Fruit fly (Drosophila melanogaster) whole organism, embryonic: ENCODE data around the gene CG7916.
A peak's percentile ranks its signal among the peaks of the same experiment; 100 is the strongest.

Experiments used
- CG1024 ChIP-seq: fragments of 200-800 bp; sonication (Bioruptor generic); IDR thresholded peaks from 2 replicates; pipeline ENCODE4 v1.3.6; 2022; ENCODE audit warnings: missing biosample characterization, missing genetic modification characterization
- CG11696 ChIP-seq: fragments of 200-800 bp; sonication (Bioruptor generic); IDR thresholded peaks from 2 replicates; pipeline ENCODE4 v1.3.6; 2022; ENCODE audit warnings: missing biosample characterization, missing genetic modification characterization
- CG12104 ChIP-seq: fragments of 200-800 bp; sonication (Bioruptor generic); optimal IDR thresholded peaks from 3 replicates; lab custom pipeline; 2016; ENCODE audit warnings: missing biosample characterization, missing genetic modification characterization
- CG12769 ChIP-seq: fragments of 200-800 bp; sonication (Bioruptor generic); optimal IDR thresholded peaks from 2 replicates; lab custom pipeline; 2019; ENCODE audit warnings: missing biosample characterization, mild to moderate bottlenecking, missing genetic modification characterization, moderate library complexity
- CG13296 ChIP-seq: fragments of 200-800 bp; sonication (Bioruptor generic); optimal IDR thresholded peaks from 3 replicates; lab custom pipeline; 2018; ENCODE audit warnings: missing biosample characterization, mild to moderate bottlenecking, missing genetic modification characterization
- CG13894 ChIP-seq: fragments of 200-800 bp; sonication (Bioruptor generic); optimal IDR thresholded peaks from 3 replicates; lab custom pipeline; 2018; ENCODE audit warnings: missing biosample characterization, mild to moderate bottlenecking, missing genetic modification characterization, moderate library complexity
- CG14441 ChIP-seq: fragments of 200-800 bp; sonication (Bioruptor generic); IDR thresholded peaks from 2 replicates; pipeline ENCODE4 v1.3.6; 2022; ENCODE audit warnings: missing biosample characterization, missing genetic modification characterization
- CG15269 ChIP-seq: fragments of 200-800 bp; sonication (Bioruptor generic); optimal IDR thresholded peaks from 2 replicates; lab custom pipeline; 2018; ENCODE audit warnings: missing biosample characterization, mild to moderate bottlenecking, missing genetic modification characterization, moderate library complexity
- CG16815 ChIP-seq: fragments of 200-800 bp; sonication (Bioruptor generic); optimal IDR thresholded peaks from 3 replicates; lab custom pipeline; 2017; ENCODE audit warnings: missing biosample characterization, mild to moderate bottlenecking, missing genetic modification characterization
- CG2712 ChIP-seq: fragments of 200-800 bp; optimal IDR thresholded peaks from 3 replicates; lab custom pipeline; 2019; ENCODE audit warnings: missing biosample characterization, mild to moderate bottlenecking, missing genetic modification characterization, moderate library complexity
- CG2875 ChIP-seq: fragments of 200-800 bp; sonication (Bioruptor generic); optimal IDR thresholded peaks from 2 replicates; lab custom pipeline; 2017; ENCODE audit warnings: missing biosample characterization, mild to moderate bottlenecking, missing genetic modification characterization, missing genetic modification reagents
- CG3163 ChIP-seq: fragments of 200-800 bp; sonication (Bioruptor generic); optimal IDR thresholded peaks from 3 replicates; lab custom pipeline; 2016; ENCODE audit warnings: missing biosample characterization, missing genetic modification characterization
- CG3407 ChIP-seq: fragments of 200-800 bp; sonication (Bioruptor generic); optimal IDR thresholded peaks from 2 replicates; lab custom pipeline; 2018; ENCODE audit warnings: missing biosample characterization, mild to moderate bottlenecking, missing genetic modification characterization
- CG4404 ChIP-seq: fragments of 200-800 bp; sonication (Bioruptor generic); IDR thresholded peaks from 2 replicates; pipeline ENCODE4 v1.3.6; 2022; ENCODE audit warnings: missing biosample characterization, missing genetic modification characterization
- CG6689 ChIP-seq: fragments of 200-800 bp; sonication (Bioruptor generic); IDR thresholded peaks from 2 replicates; pipeline ENCODE4 v1.3.6; 2022; ENCODE audit warnings: missing biosample characterization, missing genetic modification characterization
- CG6813 ChIP-seq: fragments of 200-800 bp; sonication (Bioruptor generic); optimal IDR thresholded peaks from 2 replicates; lab custom pipeline; 2017; ENCODE audit warnings: missing biosample characterization, missing genetic modification characterization, mild to moderate bottlenecking, moderate library complexity, missing genetic modification reagents
- CG7271 ChIP-seq: fragments of 200-800 bp; sonication (Bioruptor generic); optimal IDR thresholded peaks from 2 replicates; lab custom pipeline; 2018; ENCODE audit warnings: missing biosample characterization, mild to moderate bottlenecking, missing genetic modification characterization, moderate library complexity
- CG7556 ChIP-seq: fragments of 200-800 bp; sonication (Bioruptor generic); optimal IDR thresholded peaks from 2 replicates; lab custom pipeline; 2017; ENCODE audit warnings: missing biosample characterization, mild to moderate bottlenecking, missing genetic modification characterization
- CG8359 ChIP-seq: fragments of 200-800 bp; sonication (Bioruptor generic); optimal IDR thresholded peaks from 2 replicates; lab custom pipeline; 2017; ENCODE audit warnings: missing biosample characterization, mild to moderate bottlenecking, missing genetic modification characterization, borderline replicate concordance
- CG9727 ChIP-seq: fragments of 200-800 bp; sonication (Bioruptor generic); optimal IDR thresholded peaks from 3 replicates; lab custom pipeline; 2017; ENCODE audit warnings: missing biosample characterization, mild to moderate bottlenecking, missing genetic modification characterization
- Dll ChIP-seq: fragments of 200-800 bp; sonication (Bioruptor generic); IDR thresholded peaks from 4 replicates; pipeline ENCODE4 v1.3.6; 2022; ENCODE audit warnings: missing biosample characterization, missing genetic modification characterization; ENCODE audit not compliant: partially characterized antibody
- E2f1 ChIP-seq: fragments of 200-800 bp; sonication (Bioruptor generic); IDR thresholded peaks from 2 replicates; pipeline ENCODE4 v1.3.6; 2022; ENCODE audit warnings: missing biosample characterization, missing genetic modification characterization
- ERR ChIP-seq: fragments of 200-800 bp; sonication (Bioruptor generic); optimal IDR thresholded peaks from 2 replicates; lab custom pipeline; 2016; ENCODE audit warnings: missing biosample characterization, missing genetic modification characterization
- Eip74EF ChIP-seq, 2 experiments: fragments of 200-800 bp in 1 of 2; fragments of >200 bp in 1 of 2; sonication (Bioruptor generic) in 1 of 2; optimal IDR thresholded peaks; 2 replicates each; lab custom pipeline; 2017 to 2019; ENCODE audit warnings: missing biosample characterization in 2 of 2, missing genetic modification characterization in 2 of 2, mild to moderate bottlenecking in 1 of 2, moderate library complexity in 1 of 2
- Fer2 ChIP-seq: fragments of 200-800 bp; sonication (Bioruptor generic); optimal IDR thresholded peaks from 2 replicates; lab custom pipeline; 2018; ENCODE audit warnings: missing biosample characterization, mild to moderate bottlenecking, missing genetic modification characterization, moderate library complexity
- HLHmδ ChIP-seq: fragments of 200-800 bp; sonication (Bioruptor generic); optimal IDR thresholded peaks from 2 replicates; lab custom pipeline; 2018; ENCODE audit warnings: missing biosample characterization, mild to moderate bottlenecking, missing genetic modification characterization, moderate library complexity
- Lhr ChIP-seq: fragments of 200-800 bp; sonication (Bioruptor generic); optimal IDR thresholded peaks from 3 replicates; lab custom pipeline; 2017; ENCODE audit warnings: mild to moderate bottlenecking, missing biosample characterization, missing genetic modification reagents, missing genetic modification characterization
- NFAT ChIP-seq: fragments of 200-800 bp; sonication (Bioruptor generic); IDR thresholded peaks from 2 replicates; pipeline ENCODE4 v1.3.6; 2022; ENCODE audit warnings: missing biosample characterization, missing genetic modification characterization
- NK7.1 ChIP-seq: fragments of 200-800 bp; sonication (Bioruptor generic); optimal IDR thresholded peaks from 3 replicates; lab custom pipeline; 2016; ENCODE audit warnings: missing biosample characterization, missing genetic modification characterization
- Pdp1 ChIP-seq, 2 experiments: fragments of 200-800 bp; sonication (Bioruptor generic); optimal IDR thresholded peaks; 3 replicates each; lab custom pipeline; 2016; ENCODE audit warnings: missing biosample characterization in 2 of 2, missing genetic modification characterization in 2 of 2, mild to moderate bottlenecking in 1 of 2, moderate library complexity in 1 of 2
- Trl ChIP-seq, 3 experiments: fragments of >200 bp in 2 of 3; fragments of 200-800 bp in 1 of 3; sonication (Bioruptor generic) in 1 of 3; optimal IDR thresholded peaks; 2 replicates in 1 of 3; 3 replicates in 2 of 3; lab custom pipeline; 2016 to 2017; ENCODE audit warnings: missing biosample characterization in 1 of 3, missing genetic modification characterization in 1 of 3
- Vsx1 ChIP-seq: fragments of 200-800 bp; sonication (Bioruptor generic); optimal IDR thresholded peaks from 2 replicates; lab custom pipeline; 2017; ENCODE audit warnings: missing biosample characterization, mild to moderate bottlenecking, missing genetic modification characterization, missing genetic modification reagents
- Xbp1 ChIP-seq: fragments of 200-800 bp; sonication (Bioruptor generic); optimal IDR thresholded peaks from 3 replicates; lab custom pipeline; 2016; ENCODE audit warnings: missing biosample characterization, mild to moderate bottlenecking, missing genetic modification characterization
- bbx ChIP-seq: fragments of 200-800 bp; sonication (Bioruptor generic); IDR thresholded peaks from 2 replicates; pipeline ENCODE4 v1.3.6; 2022; ENCODE audit warnings: missing biosample characterization, missing genetic modification characterization; ENCODE audit not compliant: partially characterized antibody
- chinmo ChIP-seq: fragments of 200-800 bp; sonication (Bioruptor generic); IDR thresholded peaks from 4 replicates; pipeline ENCODE4 v1.3.6; 2022; ENCODE audit warnings: missing biosample characterization, missing genetic modification characterization; ENCODE audit not compliant: partially characterized antibody
- chm ChIP-seq: fragments of 200-800 bp; sonication (Bioruptor generic); IDR thresholded peaks from 2 replicates; pipeline ENCODE4 v1.3.6; 2022; ENCODE audit warnings: missing biosample characterization, missing genetic modification characterization
- crol ChIP-seq: fragments of 200-800 bp; sonication (Bioruptor generic); IDR thresholded peaks from 2 replicates; pipeline ENCODE4 v1.3.6; 2022; ENCODE audit warnings: missing biosample characterization, missing genetic modification characterization
- disco-r ChIP-seq: fragments of 200-800 bp; sonication (Bioruptor generic); optimal IDR thresholded peaks from 2 replicates; lab custom pipeline; 2016; ENCODE audit warnings: missing biosample characterization, missing genetic modification characterization
- ems ChIP-seq: fragments of 200-800 bp; sonication (Bioruptor generic); optimal IDR thresholded peaks from 3 replicates; lab custom pipeline; 2016; ENCODE audit warnings: missing biosample characterization, missing genetic modification characterization
- eve ChIP-seq, 2 experiments: fragments of >200 bp; optimal IDR thresholded peaks; 2 replicates each; lab custom pipeline; 2017; ENCODE audit warnings: missing biosample characterization in 2 of 2, missing genetic modification characterization in 2 of 2
- lbe ChIP-seq: fragments of 200-800 bp; sonication (Bioruptor generic); optimal IDR thresholded peaks from 2 replicates; lab custom pipeline; 2016; ENCODE audit warnings: missing biosample characterization, mild to moderate bottlenecking, missing genetic modification characterization
- lilli ChIP-seq: fragments of 200-800 bp; sonication (Bioruptor generic); optimal IDR thresholded peaks from 3 replicates; lab custom pipeline; 2016; ENCODE audit warnings: missing biosample characterization, missing genetic modification characterization
- odd ChIP-seq: fragments of 200-800 bp; sonication (Bioruptor generic); optimal IDR thresholded peaks from 2 replicates; lab custom pipeline; 2017; ENCODE audit warnings: missing biosample characterization, mild to moderate bottlenecking, missing genetic modification characterization
- pfk ChIP-seq: fragments of 200-800 bp; sonication (Bioruptor generic); optimal IDR thresholded peaks from 2 replicates; lab custom pipeline; 2018; ENCODE audit warnings: missing biosample characterization, mild to moderate bottlenecking, missing genetic modification characterization, moderate library complexity
- repo ChIP-seq: fragments of 200-800 bp; sonication (Bioruptor generic); optimal IDR thresholded peaks from 2 replicates; lab custom pipeline; 2016; ENCODE audit warnings: missing biosample characterization, missing genetic modification characterization
- sens-2 ChIP-seq: fragments of 200-800 bp; sonication (Bioruptor generic); IDR thresholded peaks from 2 replicates; pipeline ENCODE4 v1.3.6; 2022; ENCODE audit warnings: missing biosample characterization, missing genetic modification characterization
- sim ChIP-seq: fragments of 200-800 bp; sonication (Bioruptor generic); IDR thresholded peaks from 2 replicates; pipeline ENCODE4 v1.3.6; 2022; ENCODE audit warnings: missing biosample characterization, missing genetic modification characterization
- ttk ChIP-seq: fragments of 200-800 bp; sonication (Bioruptor generic); IDR thresholded peaks from 2 replicates; pipeline ENCODE4 v2.1.2; 2022; ENCODE audit warnings: missing biosample characterization, missing genetic modification characterization

Gene CG7916

DNA sequence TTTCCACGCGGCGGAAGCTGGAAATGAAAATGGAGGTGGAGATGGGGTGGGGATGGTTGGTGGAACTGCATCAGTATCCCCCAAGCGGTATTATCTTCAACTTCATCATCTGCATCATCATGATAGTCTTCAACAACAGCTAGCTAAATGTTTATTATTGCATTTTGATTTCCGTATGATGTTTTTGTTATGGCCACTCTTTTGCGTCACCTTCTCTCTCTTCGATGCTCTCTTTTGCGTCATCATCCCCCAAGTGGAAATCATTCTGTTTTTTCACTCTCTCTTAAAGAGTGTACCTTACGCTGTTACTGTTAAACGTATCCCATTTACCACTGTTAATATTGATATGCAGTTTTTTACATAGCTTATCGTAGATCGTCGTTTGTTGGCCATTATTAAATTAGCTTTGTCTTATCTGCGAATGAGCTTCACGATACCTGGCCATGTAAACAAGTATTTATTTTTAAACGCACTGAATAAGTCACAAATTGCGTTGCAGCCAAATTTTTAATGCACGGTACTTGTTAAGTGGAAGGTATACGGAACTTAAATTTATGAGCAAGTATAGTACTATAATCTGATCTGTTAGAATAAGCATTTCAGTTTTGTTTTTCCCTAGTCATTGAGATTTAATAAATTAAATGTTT, 31.5 kb downstream of the CG7916 start:
- TF ChIP-seq CG13894 (tag; lab: Kevin White, UChicago) (no peak), Dll (GFP tag; lab: Robert Waterston, UW) (0 out of 4 replicates have a peak, but pooled peaks have one; percentile 25), Vsx1 (GFP tag; lab: Kevin White, UChicago) (peak; percentile 21), CG6813 (GFP tag; lab: Kevin White, UChicago) (no peak), Eip74EF (GFP tag; optimal IDR thresholded peaks at IDR 0.05; lab: Kevin White, UChicago) (peak in 1 of 2 experiments; percentile 13), CG4404 (GFP tag; lab: Robert Waterston, UW) (no peak), chinmo (0 out of 4 replicates have a peak, but pooled peaks have one; percentile 59), ttk (GFP tag; lab: Robert Waterston, UW) (0 out of 2 replicates have a peak, but pooled peaks have one; percentile 16), bbx (GFP tag; lab: Robert Waterston, UW) (0 out of 2 replicates have a peak, but pooled peaks have one; percentile 15), CG16815 (GFP tag; lab: Kevin White, UChicago) (no peak), NK7.1 (GFP tag; lab: Kevin White, UChicago) (no peak), CG8359 (no peak), eve (GFP tag; optimal IDR thresholded peaks at IDR 0.05; lab: Kevin White, UChicago) (peak in 1 of 2 experiments; percentile 34), CG1024 (GFP tag; lab: Robert Waterston, UW) (no peak), ems (GFP tag; lab: Kevin White, UChicago) (no peak), CG2875 (GFP tag; lab: Kevin White, UChicago) (no peak), CG3163 (peak; percentile 95), HLHmδ (no peak), CG14441 (GFP tag; lab: Robert Waterston, UW) (no peak), lbe (no peak), CG11696 (GFP tag; lab: Robert Waterston, UW) (no peak), sens-2 (GFP tag; lab: Robert Waterston, UW) (no peak), CG15269 (tag; lab: Kevin White, UChicago) (no peak), lilli (GFP tag; lab: Kevin White, UChicago) (no peak), pfk (GFP tag; lab: Kevin White, UChicago) (no peak), odd (GFP tag; lab: Kevin White, UChicago) (no peak), CG12104 (GFP tag; lab: Kevin White, UChicago) (no peak), Pdp1 (GFP tag; optimal IDR thresholded peaks at IDR 0.05; lab: Kevin White, UChicago) (peak in 1 of 2 experiments; percentile 3), crol (GFP tag; lab: Robert Waterston, UW) (no peak), CG7271 (no peak), CG6689 (peak; percentile 19; the same call in 1 of the 2 replicates), ERR (GFP tag; lab: Kevin White, UChicago) (no peak), repo (GFP tag; lab: Kevin White, UChicago) (no peak), sim (no peak), disco-r (GFP tag; lab: Kevin White, UChicago) (no peak), CG9727 (GFP tag; lab: Kevin White, UChicago) (no peak), CG7556 (no peak), CG12769 (tag; lab: Kevin White, UChicago) (no peak), Lhr (GFP tag; lab: Kevin White, UChicago) (no peak), CG13296 (GFP tag; lab: Kevin White, UChicago) (no peak), chm (peak; percentile 35; the same call in 1 of the 2 replicates), Xbp1 (no peak), CG3407 (GFP tag; lab: Kevin White, UChicago) (no peak), Fer2 (no peak), Trl (optimal IDR thresholded peaks at IDR 0.05; lab: Kevin White, UChicago) (peak; percentile 87 to 90), Trl (GFP tag; optimal IDR thresholded peaks at IDR 0.05; lab: Kevin White, UChicago) (no peak), NFAT (no peak), E2f1 (no peak), CG2712 (no peak)
